Worm (Caenorhabditis elegans) whole organism, L4 larva: ENCODE data around the gene hot-4.

Experiments
- daf-8 ChIP-seq: fragments of 200-800 bp; sonication (Bioruptor generic); IDR thresholded peaks from 2 replicates; pipeline ENCODE4 v1.3.6; 2022; ENCODE audit warnings: missing genetic modification characterization, missing compliant biosample characterization
- dve-1 ChIP-seq: sonication (generic microtip); optimal IDR thresholded peaks from 2 replicates; lab custom pipeline; 2017; ENCODE audit warnings: antibody characterized with exemption, mild to moderate bottlenecking, missing genetic modification characterization, missing compliant biosample characterization; ENCODE audit not compliant: insufficient read depth
- hlh-11 ChIP-seq: fragments of 200-800 bp; sonication (Bioruptor generic); optimal IDR thresholded peaks from 2 replicates; lab custom pipeline; 2018; ENCODE audit warnings: mild to moderate bottlenecking, missing genetic modification characterization, missing compliant biosample characterization
- nhr-11 ChIP-seq: fragments of 150-350 bp; optimal IDR thresholded peaks from 2 replicates; lab custom pipeline; 2014; ENCODE audit warnings: missing biosample characterization, missing genetic modification characterization
- nhr-237 ChIP-seq: sonication (generic microtip); optimal IDR thresholded peaks from 2 replicates; lab custom pipeline; 2017; ENCODE audit warnings: missing biosample characterization, missing genetic modification characterization
- nhr-25 ChIP-seq: sonication (generic microtip); optimal IDR thresholded peaks from 2 replicates; lab custom pipeline; 2017; ENCODE audit warnings: missing genetic modification characterization, mild to moderate bottlenecking, missing compliant biosample characterization, antibody characterized with exemption, moderate library complexity, borderline replicate concordance; ENCODE audit not compliant: insufficient read depth
- pqm-1 ChIP-seq: sonication (generic microtip); optimal IDR thresholded peaks from 2 replicates; lab custom pipeline; 2017; ENCODE audit warnings: missing biosample characterization, missing genetic modification characterization
- tra-1 ChIP-seq: fragments of 200-800 bp; sonication (Bioruptor generic); IDR thresholded peaks from 2 replicates; pipeline ENCODE4 v1.3.6; 2022; ENCODE audit warnings: missing genetic modification reagents, missing genetic modification characterization, missing compliant biosample characterization
- unc-62 ChIP-seq, 3 experiments: fragments of 150-350 bp in 1 of 3; sonication (generic microtip); optimal IDR thresholded peaks in 2 of 3; peaks in 1 of 3; 1 replicate in 1 of 3; 2 replicates in 2 of 3; lab custom pipeline; 2014 to 2017; ENCODE audit warnings: missing biosample characterization in 3 of 3, missing genetic modification characterization in 3 of 3, missing genetic modification reagents in 3 of 3, missing genotype in 1 of 3
- vab-7 ChIP-seq: fragments of 200-800 bp; sonication (Bioruptor generic); IDR thresholded peaks from 2 replicates; pipeline ENCODE4 v1.3.6; 2022; ENCODE audit warnings: missing genetic modification reagents, missing genetic modification characterization, missing compliant biosample characterization
- ztf-11 ChIP-seq: fragments of 150-350 bp; optimal IDR thresholded peaks from 2 replicates; lab custom pipeline; 2014; ENCODE audit warnings: missing biosample characterization, missing genetic modification characterization

- TF ChIP-seq unc-62 (GFP tag; optimal IDR thresholded peaks at IDR 0.05 in 1 of 2; lab: Kevin White, UChicago) (peak in 1 of 2 experiments; percentile 37), unc-62 (tag; optimal IDR thresholded peaks at IDR 0.05; lab: Kevin White, UChicago) (no peak), tra-1 (GFP tag; lab: Robert Waterston, UW) (peak; percentile 73; the same call in 1 of the 2 replicates), nhr-25 (no peak), daf-8 (GFP tag; lab: Robert Waterston, UW) (no peak), pqm-1 (tag; lab: Kevin White, UChicago) (peak; percentile 92), nhr-11 (tag; lab: Kevin White, UChicago) (no peak), dve-1 (peak; percentile 70), vab-7 (GFP tag; lab: Robert Waterston, UW) (no peak), hlh-11 (tag; lab: Kevin White, UChicago) (peak; percentile 84), nhr-237 (tag; lab: Kevin White, UChicago) (no peak), ztf-11 (tag; lab: Kevin White, UChicago) (no peak)
Measured at ce11 chrIII:6179062-6179461, 38.2 kb upstream of the hot-4 start.
